Comparison of ENCODE assay signal across 3 fruit fly cellular contexts in genomic region chr3R:22465138-22465537, dm6.
TF ChIP-seq lines count a peak whose summit lies in the region.

No protein-coding gene starts in this region.

- no peak for TF ChIP-seq CTCF in whole organism, embryonic (GFP tag; optimal IDR thresholded peaks at IDR 0.05; lab: Kevin White, UChicago)

TF ChIP-seq in whole organism, adult, 20 proteins besides CTCF, POLR2A, EP300 and RAD21:
- TF ChIP-seq tj (GFP tag; optimal IDR thresholded peaks at IDR 0.05; lab: Kevin White, UChicago): peak; percentile 37
- TF ChIP-seq Hr96 (GFP tag; optimal IDR thresholded peaks at IDR 0.05; lab: Kevin White, UChicago): no peak

TF ChIP-seq in whole organism, embryonic, 481 proteins besides CTCF, POLR2A, EP300 and RAD21:
- no peak for TF ChIP-seq Poxn (GFP tag; IDR thresholded peaks at IDR 0.05; lab: Robert Waterston, UW)
- TF ChIP-seq Eip74EF (GFP tag; optimal IDR thresholded peaks at IDR 0.05; lab: Kevin White, UChicago): no peak
- no peak for TF ChIP-seq emc (GFP tag; optimal IDR thresholded peaks at IDR 0.05; lab: Kevin White, UChicago)
- TF ChIP-seq CG42726 (GFP tag; IDR thresholded peaks at IDR 0.05; lab: Robert Waterston, UW; ENCODE audit: partially characterized antibody): no peak
- TF ChIP-seq sr (GFP tag; IDR thresholded peaks at IDR 0.05; lab: Robert Waterston, UW): 0 out of 3 replicates have a peak, but pooled peaks have one; percentile 19
- no peak for TF ChIP-seq Hr51 (GFP tag; optimal IDR thresholded peaks at IDR 0.05; lab: Kevin White, UChicago)
- no peak for TF ChIP-seq CG13624 (GFP tag; optimal IDR thresholded peaks at IDR 0.05; lab: Kevin White, UChicago)
- TF ChIP-seq Hr78 (GFP tag; optimal IDR thresholded peaks at IDR 0.05; lab: Kevin White, UChicago): peak in 1 of 2 experiments; percentile 2
- peak in 1 of 2 experiments; percentile 34 for TF ChIP-seq Pdp1 (GFP tag; optimal IDR thresholded peaks at IDR 0.05; lab: Kevin White, UChicago)
- TF ChIP-seq CG10321 (GFP tag; IDR thresholded peaks at IDR 0.05; lab: Robert Waterston, UW): no peak
- TF ChIP-seq CG12155 (GFP tag; optimal IDR thresholded peaks at IDR 0.05; lab: Kevin White, UChicago): no peak
- TF ChIP-seq Stat92E (GFP tag; optimal IDR thresholded peaks at IDR 0.05; lab: Kevin White, UChicago): no peak
- no peak for TF ChIP-seq CG2889 (GFP tag; IDR thresholded peaks at IDR 0.05; lab: Robert Waterston, UW)
- no peak for TF ChIP-seq Doc2 (GFP tag; IDR thresholded peaks at IDR 0.05; lab: Robert Waterston, UW)
- no peak for TF ChIP-seq Max (GFP tag; optimal IDR thresholded peaks at IDR 0.05; lab: Kevin White, UChicago)
- TF ChIP-seq CG3726 (GFP tag; IDR thresholded peaks at IDR 0.05; lab: Robert Waterston, UW): no peak
- no peak for TF ChIP-seq slbo (GFP tag; IDR thresholded peaks at IDR 0.05; lab: Robert Waterston, UW)

TF ChIP-seq in whole organism, prepupa, 60 proteins besides CTCF, POLR2A, EP300 and RAD21:
- TF ChIP-seq lz (GFP tag; optimal IDR thresholded peaks at IDR 0.05; lab: Kevin White, UChicago) (no peak), vri (GFP tag; optimal IDR thresholded peaks at IDR 0.05; lab: Kevin White, UChicago) (peak; percentile 32), svp (GFP tag; lab: Kevin White, UChicago) (peak; percentile 97), Smox (GFP tag; optimal IDR thresholded peaks at IDR 0.05; lab: Kevin White, UChicago) (no peak)
TF ChIP-seq in whole organism, prepupa: peak in this region for 2.
